Fruit fly (Drosophila melanogaster): ENCODE measurements around the gene nub.

- TF ChIP-seq CG12219 (GFP tag; optimal IDR thresholded peaks at IDR 0.05) (no peak), twi (tag; optimal IDR thresholded peaks at IDR 0.05) (no peak), psq (GFP tag; optimal IDR thresholded peaks at IDR 0.05) (no peak), maf-S (GFP tag; optimal IDR thresholded peaks at IDR 0.05) (no peak), gcm (GFP tag; optimal IDR thresholded peaks at IDR 0.05) (no peak), CG42726 (GFP tag; IDR thresholded peaks at IDR 0.05; ENCODE audit: partially characterized antibody) (no peak), Dref (GFP tag; IDR thresholded peaks at IDR 0.05) (no peak), Dad (GFP tag; optimal IDR thresholded peaks at IDR 0.05) (no peak), nerfin-2 (GFP tag; IDR thresholded peaks at IDR 0.05; ENCODE audit: partially characterized antibody) (no peak), CG7839 (tag; optimal IDR thresholded peaks at IDR 0.05) (no peak), CG4707 (GFP tag; optimal IDR thresholded peaks at IDR 0.05) (no peak), eyg (GFP tag; optimal IDR thresholded peaks at IDR 0.05) (no peak), h (optimal IDR thresholded peaks at IDR 0.05) (no peak)
These were observed 17.3 kb downstream of the nub start for dm6 chr2L:12604733-12605132.
